Worm (Caenorhabditis elegans): ENCODE data around the gene T13C5.10.

The T13C5.10 gene

DNA sequence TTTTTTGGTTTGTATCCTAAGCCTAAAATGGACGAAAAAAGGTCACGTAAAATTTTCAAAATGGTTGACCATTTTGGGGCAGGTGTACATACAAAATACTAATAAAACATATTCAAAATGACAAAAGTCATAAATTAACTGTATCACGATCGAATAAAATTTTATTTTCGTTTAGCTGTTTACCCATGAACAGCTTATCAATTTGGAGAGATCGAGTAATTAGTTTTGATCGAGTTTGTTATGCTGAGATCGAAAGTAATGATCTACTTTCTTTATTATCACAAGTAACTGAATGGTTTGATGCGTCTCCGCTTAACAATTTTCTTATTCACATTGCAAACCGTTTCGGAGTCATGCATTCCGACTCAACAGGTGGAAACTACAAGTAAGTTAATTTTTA lies at the start of gene T13C5.10:
Gene T13C5.10, plus strand, starts transcription at position 301 of the 400 bp plus-strand sequence.
- TF ChIP-seq cey-2 (tag; optimal IDR thresholded peaks at IDR 0.05; ENCODE audit: borderline replicate concordance, insufficient read depth) = no peak
- no peak for TF ChIP-seq madf-9 (GFP tag; conservative IDR thresholded peaks at IDR 0.05)
- no peak for TF ChIP-seq F37D6.2 (tag; optimal IDR thresholded peaks at IDR 0.05)
- no peak for TF ChIP-seq lim-7 (GFP tag; IDR thresholded peaks at IDR 0.05)
- no peak for TF ChIP-seq ctbp-1 (GFP tag; IDR thresholded peaks at IDR 0.05)
- TF ChIP-seq nhr-102 (tag; optimal IDR thresholded peaks at IDR 0.05) = no peak
- TF ChIP-seq gei-8 (GFP tag; optimal IDR thresholded peaks at IDR 0.05) = no peak
- no peak for TF ChIP-seq zip-2 (tag; optimal IDR thresholded peaks at IDR 0.05)
- no peak for TF ChIP-seq hlh-30 (tag; optimal IDR thresholded peaks at IDR 0.05; ENCODE audit: insufficient read depth)
- TF ChIP-seq F49E8.2 (tag; optimal IDR thresholded peaks at IDR 0.05; ENCODE audit: borderline replicate concordance) = no peak
- TF ChIP-seq arid-1 (GFP tag; conservative IDR thresholded peaks at IDR 0.05) = no peak
- TF ChIP-seq egl-27 (tag; optimal IDR thresholded peaks at IDR 0.05) = no peak
- TF ChIP-seq ZK337.2 (GFP tag; IDR thresholded peaks at IDR 0.05) = no peak
- no peak for TF ChIP-seq jun-1 (tag; optimal IDR thresholded peaks at IDR 0.05)
- no peak for TF ChIP-seq nhr-77 (tag; optimal IDR thresholded peaks at IDR 0.05)
- no peak for TF ChIP-seq zfp-2 (tag; optimal IDR thresholded peaks at IDR 0.05)

ce11 chrX:6138243-6138642 lies 49.7 kb upstream of the T13C5.10 start, which contains the start of gene Y72A10A.1:
Gene Y72A10A.1 (minus strand): TSS chrX:6138343.
- TF ChIP-seq ceh-44 (GFP tag; IDR thresholded peaks at IDR 0.05) (no peak), aha-1 (tag) (peak; percentile 45), unc-62 (GFP tag; optimal IDR thresholded peaks at IDR 0.05 in 1 of 2) (peak in 1 of 2 experiments; percentile 43), unc-62 (tag; optimal IDR thresholded peaks at IDR 0.05) (no peak), snpc-1.2 (GFP tag; IDR thresholded peaks at IDR 0.05) (no peak), zip-11 (GFP tag; IDR thresholded peaks at IDR 0.05) (no peak), nhr-6 (tag; optimal IDR thresholded peaks at IDR 0.05) (no peak)

DNA sequence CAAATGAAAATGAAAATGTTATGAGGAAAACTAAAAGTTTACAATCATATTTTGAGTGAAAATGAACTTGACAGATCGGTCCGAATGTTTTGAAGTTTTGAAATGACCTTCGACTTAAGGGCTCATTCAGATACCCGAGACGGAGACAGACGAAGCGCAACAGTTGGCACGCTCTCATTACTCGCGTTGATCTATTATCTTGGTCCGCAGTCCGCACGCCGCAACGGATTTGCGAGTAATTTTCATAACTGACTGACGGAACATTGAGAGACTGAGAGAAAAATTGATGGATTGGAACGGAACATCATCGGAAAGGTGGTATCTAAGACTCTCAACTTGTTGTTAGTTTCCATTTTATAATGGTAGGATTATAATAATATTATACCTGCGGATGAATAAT lies 42.0 kb upstream of the T13C5.10 start:
- TF ChIP-seq Y48G9A.11 (GFP tag; IDR thresholded peaks at IDR 0.05) = no peak
- TF ChIP-seq lin-15B (tag; optimal IDR thresholded peaks at IDR 0.05) = no peak
- no peak for TF ChIP-seq F44E2.7 (GFP tag; IDR thresholded peaks at IDR 0.05)
- TF ChIP-seq rbr-2 (tag; optimal IDR thresholded peaks at IDR 0.05) = no peak
- no peak for TF ChIP-seq ceh-44 (GFP tag; IDR thresholded peaks at IDR 0.05)
- TF ChIP-seq nhr-41 (GFP tag; IDR thresholded peaks at IDR 0.05) = no peak
- TF ChIP-seq F37D6.2 (tag; optimal IDR thresholded peaks at IDR 0.05) = no peak
- no peak for TF ChIP-seq F49E8.2 (tag; optimal IDR thresholded peaks at IDR 0.05; ENCODE audit: borderline replicate concordance)
- TF ChIP-seq unc-62 (GFP tag; optimal IDR thresholded peaks at IDR 0.05 in 1 of 2) = peak in 1 of 2 experiments; percentile 61
- no peak for TF ChIP-seq unc-62 (tag; optimal IDR thresholded peaks at IDR 0.05)

DNA sequence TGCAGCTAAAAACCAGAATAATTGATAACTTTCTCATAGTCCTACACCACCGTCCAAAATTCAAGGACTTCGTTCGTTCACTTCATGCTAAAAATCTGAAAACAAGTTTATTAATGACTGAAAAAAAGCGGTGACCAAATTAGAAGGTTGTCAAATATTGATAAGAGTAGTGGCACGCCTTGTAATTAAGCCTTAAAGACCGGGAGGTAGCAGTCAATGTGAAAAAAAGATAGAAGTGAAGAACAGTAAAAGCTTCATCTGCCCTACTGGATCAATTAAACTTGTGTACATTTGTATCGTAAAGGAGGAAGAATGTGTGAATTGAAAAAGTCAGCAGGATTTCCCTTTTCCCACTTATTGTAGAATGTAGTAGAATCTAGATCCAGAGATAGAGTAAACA lies 37.5 kb upstream of the T13C5.10 start, which contains the start of gene tag-275:
Gene tag-275, minus strand, starts transcription at position 101 of the 400 bp plus-strand sequence.
- TF ChIP-seq Y75B8A.6 (GFP tag; IDR thresholded peaks at IDR 0.05) (no peak), dpl-1 (GFP tag; optimal IDR thresholded peaks at IDR 0.05) (no peak), unc-62 (GFP tag; optimal IDR thresholded peaks at IDR 0.05 in 1 of 2) (no peak), unc-62 (tag; optimal IDR thresholded peaks at IDR 0.05) (no peak), R02D3.7 (tag; optimal IDR thresholded peaks at IDR 0.05) (no peak), tag-97 (GFP tag; IDR thresholded peaks at IDR 0.05) (no peak), F37D6.2 (tag; optimal IDR thresholded peaks at IDR 0.05) (no peak), mep-1 (tag; optimal IDR thresholded peaks at IDR 0.05) (no peak), dmd-8 (GFP tag; IDR thresholded peaks at IDR 0.05) (no peak), Y5F2A.4 (GFP tag; optimal IDR thresholded peaks at IDR 0.05) (no peak)
